Fruit fly (Drosophila melanogaster): ENCODE data around the gene CG7781.

The CG7781 gene

dm6 chr2L:8333185-8333584 is 8.0 kb upstream of the CG7781 start:
- TF ChIP-seq h (optimal IDR thresholded peaks at IDR 0.05) (no peak), psq (optimal IDR thresholded peaks at IDR 0.05) (no peak), ttk (optimal IDR thresholded peaks at IDR 0.05) (no peak), Myc (optimal IDR thresholded peaks at IDR 0.05) (no peak), insv (optimal IDR thresholded peaks at IDR 0.05) (no peak), Sin3A (optimal IDR thresholded peaks at IDR 0.05) (no peak)

dm6 chr2L:8328526-8329097 is 3.4 kb upstream of the CG7781 start:
- TF ChIP-seq h (optimal IDR thresholded peaks at IDR 0.05) (no peak), Sin3A (optimal IDR thresholded peaks at IDR 0.05) (no peak), psq (optimal IDR thresholded peaks at IDR 0.05) (no peak), Myc (optimal IDR thresholded peaks at IDR 0.05) (no peak), ttk (optimal IDR thresholded peaks at IDR 0.05) (no peak), insv (optimal IDR thresholded peaks at IDR 0.05) (no peak)

dm6 chr2L:8327783-8328327 is 2.6 kb upstream of the CG7781 start:
- TF ChIP-seq h (optimal IDR thresholded peaks at IDR 0.05) (no peak), Myc (optimal IDR thresholded peaks at IDR 0.05) (no peak), insv (optimal IDR thresholded peaks at IDR 0.05) (no peak)

- TF ChIP-seq Myc (optimal IDR thresholded peaks at IDR 0.05): no peak
- no peak for TF ChIP-seq Sin3A (optimal IDR thresholded peaks at IDR 0.05)
- no peak for TF ChIP-seq psq (optimal IDR thresholded peaks at IDR 0.05)
- no peak for TF ChIP-seq insv (optimal IDR thresholded peaks at IDR 0.05)
- TF ChIP-seq ttk (optimal IDR thresholded peaks at IDR 0.05): no peak
- no peak for TF ChIP-seq h (optimal IDR thresholded peaks at IDR 0.05)
Measured at dm6 chr2L:8327272-8327555, 2.0 kb upstream of the CG7781 start, which contains the start of gene CG14275. CG14275 (plus strand) TSS chr2L:8327456.

- TF ChIP-seq insv (optimal IDR thresholded peaks at IDR 0.05) (no peak), h (optimal IDR thresholded peaks at IDR 0.05) (no peak), Sin3A (optimal IDR thresholded peaks at IDR 0.05) (no peak), Myc (optimal IDR thresholded peaks at IDR 0.05) (no peak), psq (optimal IDR thresholded peaks at IDR 0.05) (no peak), ttk (optimal IDR thresholded peaks at IDR 0.05) (no peak)
Measured at dm6 chr2L:8326414-8327271, 1.4 kb upstream of the CG7781 start.

- TF ChIP-seq ttk (optimal IDR thresholded peaks at IDR 0.05): no peak
- TF ChIP-seq insv (optimal IDR thresholded peaks at IDR 0.05): no peak
Measured at dm6 chr2L:8319858-8320525, 5.2 kb downstream of the CG7781 start, which contains the start of the genes mtsh and strat. mtsh (minus strand) TSS chr2L:8319908. strat (plus strand) TSS chr2L:8320328.

dm6 chr2L:8311741-8312140 is 13.5 kb downstream of the CG7781 start:
- TF ChIP-seq Sin3A (optimal IDR thresholded peaks at IDR 0.05): no peak
- no peak for TF ChIP-seq insv (optimal IDR thresholded peaks at IDR 0.05)
- TF ChIP-seq h (optimal IDR thresholded peaks at IDR 0.05): no peak
- no peak for TF ChIP-seq psq (optimal IDR thresholded peaks at IDR 0.05)
- no peak for TF ChIP-seq Myc (optimal IDR thresholded peaks at IDR 0.05)
- no peak for TF ChIP-seq ttk (optimal IDR thresholded peaks at IDR 0.05)

- TF ChIP-seq Sin3A (optimal IDR thresholded peaks at IDR 0.05): no peak
- no peak for TF ChIP-seq insv (optimal IDR thresholded peaks at IDR 0.05)
- no peak for TF ChIP-seq psq (optimal IDR thresholded peaks at IDR 0.05)
- TF ChIP-seq ttk (optimal IDR thresholded peaks at IDR 0.05): no peak
- no peak for TF ChIP-seq h (optimal IDR thresholded peaks at IDR 0.05)
- TF ChIP-seq Myc (optimal IDR thresholded peaks at IDR 0.05): no peak
Measured at dm6 chr2L:8311091-8311490, 14.1 kb downstream of the CG7781 start, which contains the start of the genes CG7810 and CG7806. CG7810 (minus strand) TSS chr2L:8311195. CG7806 (plus strand) TSS chr2L:8311399.

- TF ChIP-seq h (optimal IDR thresholded peaks at IDR 0.05): no peak
- no peak for TF ChIP-seq psq (optimal IDR thresholded peaks at IDR 0.05)
- TF ChIP-seq ttk (optimal IDR thresholded peaks at IDR 0.05): no peak
- no peak for TF ChIP-seq Myc (optimal IDR thresholded peaks at IDR 0.05)
- no peak for TF ChIP-seq insv (optimal IDR thresholded peaks at IDR 0.05)
- no peak for TF ChIP-seq Sin3A (optimal IDR thresholded peaks at IDR 0.05)
Measured at dm6 chr2L:8307817-8308551, 17.2 kb downstream of the CG7781 start, which contains the start of the genes Ostgamma and Mettl14. Ostgamma (minus strand) TSS chr2L:8308192. Mettl14 (plus strand) TSS chr2L:8308427.

- TF ChIP-seq Myc (optimal IDR thresholded peaks at IDR 0.05) (no peak), h (optimal IDR thresholded peaks at IDR 0.05) (no peak), psq (optimal IDR thresholded peaks at IDR 0.05) (no peak), insv (optimal IDR thresholded peaks at IDR 0.05) (no peak)
Measured at dm6 chr2L:8305409-8305808, 19.8 kb downstream of the CG7781 start, which contains the start of gene CG7840. CG7840 (plus strand) TSS chr2L:8305586.

- TF ChIP-seq insv (optimal IDR thresholded peaks at IDR 0.05): no peak
- no peak for TF ChIP-seq ttk (optimal IDR thresholded peaks at IDR 0.05)
- no peak for TF ChIP-seq h (optimal IDR thresholded peaks at IDR 0.05)
- TF ChIP-seq Myc (optimal IDR thresholded peaks at IDR 0.05): no peak
- TF ChIP-seq psq (optimal IDR thresholded peaks at IDR 0.05): no peak
- no peak for TF ChIP-seq Sin3A (optimal IDR thresholded peaks at IDR 0.05)
Measured at dm6 chr2L:8304635-8305034, 20.6 kb downstream of the CG7781 start.
